Worm (Caenorhabditis elegans) whole organism, midembryonic: ENCODE results near the gene pck-3.

Source experiments
- T22C8.4 ChIP-seq: fragments of 200-800 bp; sonication (Bioruptor generic); IDR thresholded peaks from 2 replicates; pipeline ENCODE4 v1.3.6; 2022; ENCODE audit warnings: missing genetic modification characterization, missing compliant biosample characterization
- flt-1 ChIP-seq: fragments of 200-800 bp; sonication (Bioruptor generic); IDR thresholded peaks from 2 replicates; pipeline ENCODE4 v1.3.6; 2022; ENCODE audit warnings: missing genetic modification characterization, missing compliant biosample characterization
- med-1 ChIP-seq: sonication (generic microtip); optimal IDR thresholded peaks from 2 replicates; lab custom pipeline; 2017; ENCODE audit warnings: missing genetic modification characterization, mild to moderate bottlenecking, missing compliant biosample characterization, antibody characterized with exemption, missing genetic modification reagents; ENCODE audit not compliant: insufficient read depth
- tab-1 ChIP-seq: fragments of 200-800 bp; sonication (Bioruptor generic); IDR thresholded peaks from 2 replicates; pipeline ENCODE4 v1.3.6; 2022; ENCODE audit warnings: missing genetic modification characterization, missing compliant biosample characterization
- ztf-29 ChIP-seq: fragments of 200-800 bp; sonication (Bioruptor generic); IDR thresholded peaks from 2 replicates; pipeline ENCODE4 v1.3.6; 2022; ENCODE audit warnings: missing genetic modification reagents, missing genetic modification characterization, missing compliant biosample characterization

DNA sequence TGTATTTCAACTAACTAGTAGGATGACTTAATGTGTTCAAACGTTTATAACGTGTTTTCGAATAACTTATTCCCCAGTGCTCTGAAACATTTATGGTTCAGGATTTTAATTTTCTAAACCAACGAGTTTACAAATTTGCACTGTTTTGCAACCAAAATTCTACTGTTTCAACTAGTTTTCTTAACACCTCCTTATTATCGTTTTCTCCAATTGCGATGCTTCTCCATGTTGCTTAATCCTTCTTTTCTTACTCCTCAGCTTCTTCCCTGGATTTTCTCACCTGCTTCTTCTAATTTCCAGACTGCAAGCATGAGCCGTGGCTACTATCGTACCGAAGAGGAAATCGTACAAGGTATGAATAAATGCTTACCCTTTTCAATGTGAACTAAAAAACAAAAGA lies 33.9 kb downstream of the pck-3 start, which contains the start of gene lin-33:
- TF ChIP-seq ztf-29 (GFP tag; lab: Robert Waterston, UW) = no peak
- no peak for TF ChIP-seq flt-1 (GFP tag; lab: Robert Waterston, UW)
- TF ChIP-seq med-1 (GFP tag; lab: Kevin White, UChicago) = no peak
- TF ChIP-seq tab-1 (GFP tag; lab: Robert Waterston, UW) = no peak
- no peak for TF ChIP-seq T22C8.4 (GFP tag; lab: Robert Waterston, UW)
